Worm (Caenorhabditis elegans): Measurements from ENCODE around the gene Y25C1A.14.

ce11 chrII:3113934-3114333 lies 17.2 kb upstream of the Y25C1A.14 start, which contains the start of gene clec-123:
- TF ChIP-seq flt-1 (GFP tag; IDR thresholded peaks at IDR 0.05) (no peak), cog-1 (tag; optimal IDR thresholded peaks at IDR 0.05) (no peak), klf-2 (GFP tag; conservative IDR thresholded peaks at IDR 0.05) (no peak), med-1 (GFP tag; optimal IDR thresholded peaks at IDR 0.05; ENCODE audit: insufficient read depth) (no peak), ztf-23 (GFP tag; IDR thresholded peaks at IDR 0.05) (no peak), ref-1 (GFP tag; conservative IDR thresholded peaks at IDR 0.05) (no peak)
